Worm (Caenorhabditis elegans) whole organism, dauer: Measurements from ENCODE around the gene C45G9.12.

Experiments used
- unc-62 ChIP-seq: sonication (generic microtip); optimal IDR thresholded peaks from 2 replicates; lab custom pipeline; 2017; ENCODE audit warnings: missing biosample characterization, missing genetic modification reagents, missing genetic modification characterization

C45G9.12 gene

DNA sequence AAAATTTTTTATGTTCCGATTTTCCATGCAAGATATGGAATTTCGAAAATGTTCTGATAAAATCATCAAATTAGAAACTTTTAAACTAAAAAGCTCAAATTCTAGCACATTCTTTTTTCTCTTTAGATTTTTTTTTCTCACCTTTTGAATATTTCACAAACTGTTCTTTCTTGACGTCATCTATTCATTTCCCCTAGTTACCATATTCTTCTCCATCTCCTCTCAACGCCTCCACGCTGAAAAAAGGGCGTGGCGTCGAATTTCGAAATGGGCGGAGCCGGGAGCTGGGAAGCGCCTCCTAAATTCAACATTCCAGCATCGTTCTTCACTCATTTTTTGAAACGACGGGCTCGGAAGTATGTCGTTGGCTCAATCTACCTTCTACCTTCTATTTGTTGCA lies 29.3 kb downstream of the C45G9.12 start, which contains the start of gene nlp-43:
Gene nlp-43, plus strand, starts transcription at position 301 of the 400 bp plus-strand sequence.
- TF ChIP-seq unc-62 (GFP tag; lab: Kevin White, UChicago), result no peak

DNA sequence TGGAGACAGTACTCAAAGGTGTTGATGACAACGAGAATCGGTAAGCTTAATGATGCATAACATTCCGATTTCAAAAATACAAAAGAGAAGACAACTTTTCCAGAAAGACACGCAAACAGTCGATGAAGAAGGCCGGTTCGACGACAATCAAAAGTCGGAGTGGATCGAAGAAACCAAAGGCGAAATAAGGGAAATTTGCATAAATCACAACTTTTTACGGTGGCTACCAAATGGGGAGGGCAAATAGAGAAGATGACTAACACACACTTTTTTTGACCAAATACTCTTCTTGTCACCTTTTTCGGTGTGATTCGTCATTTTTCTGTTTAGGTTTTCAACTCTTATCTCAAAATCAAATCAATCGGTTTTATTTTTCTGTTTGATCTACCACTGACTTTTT lies 35.3 kb downstream of the C45G9.12 start, which contains the start of gene C45G9.6:
Gene C45G9.6, plus strand, starts transcription at position 301 of the 400 bp plus-strand sequence.
- TF ChIP-seq unc-62 (GFP tag; lab: Kevin White, UChicago), result no peak

DNA sequence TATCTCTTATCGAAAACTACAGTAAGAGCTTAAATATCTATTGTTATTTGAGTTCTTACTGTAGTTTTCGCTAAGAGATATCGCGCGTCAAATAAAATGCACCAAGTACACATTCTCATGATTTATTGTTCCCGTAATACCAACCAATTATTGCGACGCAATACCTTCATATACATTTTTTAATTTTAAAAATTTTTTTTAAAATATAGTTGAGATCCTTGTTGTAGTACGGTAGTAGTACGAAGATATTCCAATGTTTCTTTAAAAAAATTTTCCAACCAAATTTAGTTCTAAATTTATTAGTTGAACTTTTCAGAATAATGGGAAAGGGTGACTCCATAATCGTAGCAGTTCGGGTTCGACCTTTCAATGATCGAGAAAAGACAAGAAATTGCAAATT lies 40.8 kb downstream of the C45G9.12 start, which contains the start of gene klp-6:
Gene klp-6, plus strand, starts transcription at position 301 of the 400 bp plus-strand sequence.
- no peak for TF ChIP-seq unc-62 (GFP tag; lab: Kevin White, UChicago)

DNA sequence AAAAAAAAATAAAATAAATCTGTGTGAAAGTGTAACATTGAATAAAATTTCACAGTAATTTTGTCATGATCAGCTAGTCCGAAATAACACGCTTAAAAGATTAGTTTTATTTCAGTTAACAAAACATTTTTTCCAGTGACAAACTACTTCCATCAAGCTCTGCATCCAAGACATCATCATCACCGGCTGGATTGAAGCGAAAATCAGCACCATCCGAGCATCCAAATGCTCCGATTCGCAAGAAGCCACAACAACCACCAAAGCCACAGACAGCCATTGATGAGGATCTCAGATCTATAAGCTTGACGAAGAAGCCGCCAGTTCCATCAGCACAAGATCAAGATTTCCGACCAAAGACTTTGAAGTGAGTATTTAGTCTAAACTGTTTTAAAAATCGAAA lies 44.2 kb downstream of the C45G9.12 start:
- TF ChIP-seq unc-62 (GFP tag; lab: Kevin White, UChicago), result no peak

DNA sequence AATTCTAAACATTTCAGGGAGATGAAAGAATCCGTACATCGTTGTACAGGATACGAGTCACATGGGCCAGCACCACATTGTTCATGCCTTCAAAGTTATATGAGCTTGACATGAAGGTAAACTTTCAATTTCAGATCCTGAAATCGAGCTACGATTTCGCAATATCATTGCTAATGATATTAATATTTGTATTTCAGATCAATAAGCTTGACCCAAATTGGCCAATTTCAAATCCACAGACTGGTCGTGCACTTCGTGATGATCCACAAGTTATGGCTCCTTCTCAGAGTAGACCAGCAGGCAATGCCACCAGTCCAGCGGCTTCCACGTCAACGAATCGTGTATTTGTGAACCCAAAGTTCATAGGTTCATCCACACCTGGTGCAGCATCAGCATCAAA lies 45.0 kb downstream of the C45G9.12 start:
- TF ChIP-seq unc-62 (GFP tag; lab: Kevin White, UChicago), result no peak

DNA sequence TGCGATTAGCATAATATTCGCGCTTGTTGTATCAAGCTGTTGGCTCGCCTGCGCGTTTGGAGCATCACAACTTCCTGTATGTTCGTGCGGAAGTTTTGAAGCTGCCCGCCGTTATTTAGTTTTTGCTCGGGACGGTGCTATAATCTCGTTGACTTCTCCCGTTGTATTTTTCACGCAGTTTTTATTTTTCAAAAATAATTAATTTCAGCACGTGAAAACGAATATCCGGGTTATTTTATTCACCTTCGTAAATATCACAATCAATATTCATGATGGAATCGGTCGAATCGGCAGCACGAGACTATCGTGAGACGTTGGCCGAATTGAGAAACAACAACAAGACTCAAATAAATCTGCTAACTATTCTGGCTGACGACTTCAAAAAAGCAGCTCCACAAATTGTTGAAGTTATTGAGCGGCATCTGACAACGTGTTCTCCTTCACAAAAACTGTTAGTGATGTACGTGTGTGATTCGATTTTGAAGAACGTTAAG lies 46.2 kb downstream of the C45G9.12 start:
- TF ChIP-seq unc-62 (GFP tag; lab: Kevin White, UChicago), result no peak

DNA sequence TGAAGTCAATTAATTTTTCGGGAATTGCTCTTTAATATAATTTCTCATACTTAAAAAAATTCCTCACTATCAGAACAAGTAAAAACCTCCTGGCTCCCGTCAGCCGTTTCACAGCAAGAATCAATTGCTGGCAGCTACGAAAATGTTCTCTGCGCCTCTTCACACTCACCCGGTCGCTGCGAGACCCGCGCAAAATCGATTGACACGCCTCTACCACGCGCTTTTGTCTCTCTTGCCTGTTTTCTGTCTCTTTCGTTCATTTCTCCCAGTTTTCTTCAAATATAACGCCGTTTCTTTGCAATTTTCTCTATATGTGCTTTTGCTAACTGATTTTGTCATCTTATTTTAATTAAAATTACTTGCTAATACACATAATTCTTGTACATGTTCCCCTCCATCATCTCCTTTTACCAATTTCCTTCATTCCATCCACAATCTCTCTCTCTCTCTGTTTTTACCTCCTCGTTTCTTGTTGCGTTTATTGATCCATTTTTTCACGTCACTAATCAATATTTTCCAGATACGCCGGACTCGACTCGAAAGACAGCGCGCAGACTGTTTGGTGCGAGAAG lies 46.9 kb downstream of the C45G9.12 start, which contains the start of gene pcf-11:
Gene pcf-11, plus strand, starts transcription at position 522 of the 572 bp plus-strand sequence.
- TF ChIP-seq unc-62 (GFP tag; lab: Kevin White, UChicago), result no peak

DNA sequence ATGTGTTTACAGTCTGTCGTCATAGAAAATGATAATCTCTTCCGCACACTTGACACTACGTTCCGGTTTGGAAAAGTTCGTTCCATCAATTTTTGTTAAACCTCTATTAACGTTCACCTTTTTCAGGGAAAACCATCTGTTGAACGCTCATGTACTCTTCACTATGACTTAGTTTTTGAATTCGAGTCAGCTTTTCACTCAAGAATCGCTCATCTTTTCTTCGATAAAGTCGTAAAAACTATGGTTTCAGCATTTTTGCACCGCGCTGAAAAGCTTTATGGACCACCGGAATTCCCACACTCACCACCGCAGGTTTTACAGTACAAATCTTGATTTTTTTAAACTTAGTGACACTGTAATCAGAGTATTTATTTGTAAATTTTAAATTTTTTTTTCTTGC lies 47.8 kb downstream of the C45G9.12 start:
- TF ChIP-seq unc-62 (GFP tag; lab: Kevin White, UChicago), result no peak

DNA sequence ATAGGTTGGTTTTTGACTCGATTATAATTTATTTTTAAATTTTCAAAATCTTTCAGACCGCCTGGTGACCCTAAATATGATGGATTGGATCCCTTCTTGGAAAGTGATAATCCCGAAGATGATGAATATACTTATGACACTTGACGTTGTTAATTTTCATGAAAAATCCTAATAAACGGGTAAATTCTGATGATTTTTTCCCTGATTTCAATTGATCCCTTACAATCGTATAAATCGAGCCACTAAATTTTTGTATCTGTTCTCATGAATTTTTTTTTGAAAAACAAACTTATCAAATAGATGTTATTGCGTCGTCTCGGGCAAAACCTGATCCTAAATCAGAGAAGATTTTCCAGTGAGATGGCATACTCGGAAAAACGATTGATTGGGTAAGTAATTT lies 48.4 kb downstream of the C45G9.12 start, which contains the start of gene R144.13:
Gene R144.13, plus strand, starts transcription at position 301 of the 400 bp plus-strand sequence.
- no peak for TF ChIP-seq unc-62 (GFP tag; lab: Kevin White, UChicago)

DNA sequence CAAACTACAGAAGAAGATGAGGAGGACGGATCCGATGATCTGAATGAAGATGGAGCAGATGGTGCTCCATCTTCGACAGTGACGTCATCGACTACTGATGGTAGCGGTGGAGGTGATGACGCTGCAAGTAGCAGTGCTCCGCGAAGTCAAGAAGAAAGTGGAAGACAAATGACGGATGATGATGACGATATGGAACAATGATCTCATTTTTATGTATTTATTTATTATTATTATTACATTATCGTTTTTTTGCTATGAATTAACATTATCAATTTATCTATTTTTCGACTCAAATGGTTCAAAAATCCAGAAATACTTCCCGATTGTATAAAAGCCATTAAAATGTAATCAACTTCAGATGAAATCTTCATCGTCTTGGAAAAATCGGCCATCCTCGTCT lies 49.7 kb downstream of the C45G9.12 start, which contains the start of gene R144.3:
Gene R144.3, plus strand, starts transcription at position 301 of the 400 bp plus-strand sequence.
- no peak for TF ChIP-seq unc-62 (GFP tag; lab: Kevin White, UChicago)

DNA sequence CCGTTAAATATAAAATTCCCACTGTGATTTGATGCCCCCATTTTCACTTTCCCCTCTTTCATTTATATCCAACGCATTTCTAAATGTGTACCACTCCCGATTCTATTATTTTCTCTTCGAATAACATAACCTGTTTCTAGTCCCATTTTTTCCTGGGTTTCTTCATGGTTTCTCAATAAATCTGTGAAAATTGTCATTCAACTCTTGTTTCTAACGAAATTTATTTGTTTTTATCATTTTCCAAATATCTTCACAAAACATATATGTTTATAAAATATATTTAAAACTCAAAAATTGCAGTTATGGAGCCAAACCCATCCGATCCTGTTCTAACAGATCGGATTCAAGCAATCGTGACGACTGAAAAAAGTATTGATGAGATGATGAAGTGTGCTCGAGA lies 50.5 kb downstream of the C45G9.12 start, which contains the start of gene mdt-11:
Gene mdt-11, plus strand, starts transcription at position 301 of the 400 bp plus-strand sequence.
- no peak for TF ChIP-seq unc-62 (GFP tag; lab: Kevin White, UChicago)
